Worm (Caenorhabditis elegans): ENCODE measurements around the gene sri-51.

DNA sequence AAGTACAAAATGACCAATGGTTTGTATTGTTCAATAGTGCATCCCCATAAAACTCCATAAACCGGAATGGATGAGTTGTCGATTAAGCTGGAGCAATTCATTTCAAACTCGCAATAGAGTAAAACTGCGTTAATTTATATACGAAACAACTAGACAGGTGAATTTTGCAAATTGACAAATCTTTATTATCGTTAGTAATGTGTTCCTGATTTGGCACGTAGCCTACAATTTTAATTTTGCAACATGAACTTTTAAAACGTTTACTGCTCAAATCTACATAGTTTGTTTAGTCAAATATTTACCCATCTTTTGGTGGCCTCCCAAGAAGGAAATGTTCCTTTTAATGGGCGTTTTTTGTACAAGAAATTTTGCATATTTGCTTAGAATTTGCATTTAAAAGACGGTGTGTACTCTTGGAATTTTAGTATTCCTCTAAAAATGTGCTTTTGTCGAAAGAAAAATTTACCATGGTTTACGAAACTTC lies 38.2 kb upstream of the sri-51 start, which contains the start of the genes srz-67 and C17F4.11:
- TF ChIP-seq blmp-1 (tag; optimal IDR thresholded peaks at IDR 0.05) (no peak), pha-4 (tag; optimal IDR thresholded peaks at IDR 0.05) (no peak), nhr-237 (tag; optimal IDR thresholded peaks at IDR 0.05) (no peak), nhr-2 (tag; optimal IDR thresholded peaks at IDR 0.05) (no peak), nhr-76 (tag; optimal IDR thresholded peaks at IDR 0.05) (no peak), nhr-12 (tag; optimal IDR thresholded peaks at IDR 0.05) (no peak), unc-62 (GFP tag; optimal IDR thresholded peaks at IDR 0.05) (no peak), ces-1 (GFP tag; optimal IDR thresholded peaks at IDR 0.05) (no peak), mep-1 (tag; optimal IDR thresholded peaks at IDR 0.05) (no peak), lsy-2 (tag; optimal IDR thresholded peaks at IDR 0.05) (no peak), mls-2 (tag; optimal IDR thresholded peaks at IDR 0.05) (no peak)

All from whole organism, mixed stage, embryonic.